Fruit fly (Drosophila melanogaster) whole organism, embryonic: Measurements from ENCODE around the gene CG5376.

Source experiments
- Atf3 ChIP-seq: fragments of 200-800 bp; sonication (Bioruptor generic); optimal IDR thresholded peaks from 3 replicates; lab custom pipeline; 2016; ENCODE audit warnings: missing biosample characterization, missing genetic modification characterization
- Atf6 ChIP-seq: fragments of 200-800 bp; sonication (Bioruptor generic); IDR thresholded peaks from 2 replicates; pipeline ENCODE4 v1.3.6; 2022; ENCODE audit warnings: missing biosample characterization, missing genetic modification characterization
- Bdp1 ChIP-seq: fragments of 200-800 bp; sonication (Bioruptor generic); optimal IDR thresholded peaks from 3 replicates; lab custom pipeline; 2016; ENCODE audit warnings: missing biosample characterization, missing genetic modification characterization
- Blimp-1 ChIP-seq: fragments of 200-800 bp; sonication (Bioruptor generic); optimal IDR thresholded peaks from 3 replicates; lab custom pipeline; 2018; ENCODE audit warnings: missing biosample characterization, missing genetic modification characterization, mild to moderate bottlenecking, moderate library complexity, missing genetic modification reagents
- C15 ChIP-seq: fragments of 200-800 bp; sonication (Bioruptor generic); IDR thresholded peaks from 3 replicates; pipeline ENCODE4 v1.3.6; 2022; ENCODE audit warnings: missing biosample characterization, missing genetic modification characterization
- CG10431 ChIP-seq: fragments of 200-800 bp; sonication (Bioruptor generic); optimal IDR thresholded peaks from 3 replicates; lab custom pipeline; 2018; ENCODE audit warnings: missing biosample characterization, mild to moderate bottlenecking, missing genetic modification characterization
- CG10462 ChIP-seq: fragments of 200-800 bp; sonication (Bioruptor generic); optimal IDR thresholded peaks from 2 replicates; lab custom pipeline; 2016; ENCODE audit warnings: missing biosample characterization, missing genetic modification characterization
- CG12104 ChIP-seq: fragments of 200-800 bp; sonication (Bioruptor generic); optimal IDR thresholded peaks from 3 replicates; lab custom pipeline; 2016; ENCODE audit warnings: missing biosample characterization, missing genetic modification characterization
- CG12769 ChIP-seq: fragments of 200-800 bp; sonication (Bioruptor generic); optimal IDR thresholded peaks from 2 replicates; lab custom pipeline; 2019; ENCODE audit warnings: missing biosample characterization, mild to moderate bottlenecking, missing genetic modification characterization, moderate library complexity
- CG14441 ChIP-seq: fragments of 200-800 bp; sonication (Bioruptor generic); IDR thresholded peaks from 2 replicates; pipeline ENCODE4 v1.3.6; 2022; ENCODE audit warnings: missing biosample characterization, missing genetic modification characterization
- CG14965 ChIP-seq: fragments of 200-800 bp; sonication (Bioruptor generic); optimal IDR thresholded peaks from 2 replicates; lab custom pipeline; 2016; ENCODE audit warnings: missing biosample characterization, missing genetic modification characterization, borderline replicate concordance
- CG1602 ChIP-seq: fragments of 200-800 bp; sonication (Bioruptor generic); optimal IDR thresholded peaks from 3 replicates; lab custom pipeline; 2016; ENCODE audit warnings: missing biosample characterization, missing genetic modification characterization
- CG16863 ChIP-seq: fragments of 200-800 bp; sonication (Bioruptor generic); optimal IDR thresholded peaks from 3 replicates; lab custom pipeline; 2016; ENCODE audit warnings: missing biosample characterization, missing genetic modification characterization
- CG17912 ChIP-seq: fragments of 200-800 bp; sonication (Bioruptor generic); optimal IDR thresholded peaks from 2 replicates; lab custom pipeline; 2018; ENCODE audit warnings: missing biosample characterization, mild to moderate bottlenecking, missing genetic modification characterization
- CG30020 ChIP-seq: fragments of 200-800 bp; optimal IDR thresholded peaks from 2 replicates; lab custom pipeline; 2019; ENCODE audit warnings: missing biosample characterization, mild to moderate bottlenecking, missing genetic modification characterization, moderate library complexity
- CG3065 ChIP-seq: fragments of 200-800 bp; sonication (Bioruptor generic); optimal IDR thresholded peaks from 2 replicates; lab custom pipeline; 2016; ENCODE audit warnings: missing biosample characterization, missing genetic modification characterization
- CG31224 ChIP-seq: fragments of 200-800 bp; sonication (Bioruptor generic); IDR thresholded peaks from 2 replicates; pipeline ENCODE4 v1.3.6; 2022; ENCODE audit warnings: missing biosample characterization, missing genetic modification characterization
- CG3163 ChIP-seq: fragments of 200-800 bp; sonication (Bioruptor generic); optimal IDR thresholded peaks from 3 replicates; lab custom pipeline; 2016; ENCODE audit warnings: missing biosample characterization, missing genetic modification characterization
- CG32767 ChIP-seq: fragments of 200-800 bp; sonication (Bioruptor generic); IDR thresholded peaks from 2 replicates; pipeline ENCODE4 v1.3.6; 2022; ENCODE audit warnings: missing biosample characterization, missing genetic modification characterization
- CG4707 ChIP-seq: fragments of 200-800 bp; sonication (Bioruptor generic); optimal IDR thresholded peaks from 2 replicates; lab custom pipeline; 2018; ENCODE audit warnings: missing biosample characterization, mild to moderate bottlenecking, missing genetic modification characterization, moderate library complexity
- CG4730 ChIP-seq: fragments of 200-800 bp; sonication (Bioruptor generic); IDR thresholded peaks from 2 replicates; pipeline ENCODE4 v1.3.6; 2022; ENCODE audit warnings: missing biosample characterization, missing genetic modification characterization
- CG6175 ChIP-seq: fragments of 200-800 bp; sonication (Bioruptor generic); IDR thresholded peaks from 3 replicates; pipeline ENCODE4 v1.3.6; 2022; ENCODE audit warnings: missing biosample characterization, missing genetic modification characterization
- CG6654 ChIP-seq: fragments of 200-800 bp; sonication (Bioruptor generic); optimal IDR thresholded peaks from 2 replicates; lab custom pipeline; 2017; ENCODE audit warnings: missing biosample characterization, mild to moderate bottlenecking, missing genetic modification characterization
- CG6854 ChIP-seq: fragments of 200-800 bp; sonication (Bioruptor generic); optimal IDR thresholded peaks from 3 replicates; lab custom pipeline; 2017; ENCODE audit warnings: missing biosample characterization, mild to moderate bottlenecking, missing genetic modification characterization
- CG7963 ChIP-seq: fragments of 200-800 bp; sonication (Bioruptor generic); IDR thresholded peaks from 3 replicates; pipeline ENCODE4 v1.3.6; 2022; ENCODE audit warnings: missing biosample characterization, missing genetic modification characterization; ENCODE audit not compliant: partially characterized antibody
- CG9437 ChIP-seq: fragments of 200-800 bp; sonication (Bioruptor generic); optimal IDR thresholded peaks from 2 replicates; lab custom pipeline; 2018; ENCODE audit warnings: missing biosample characterization, mild to moderate bottlenecking, missing genetic modification characterization
- Deaf1 ChIP-seq: fragments of 200-800 bp; optimal IDR thresholded peaks from 3 replicates; lab custom pipeline; 2019; ENCODE audit warnings: missing biosample characterization, mild to moderate bottlenecking, missing genetic modification characterization, moderate library complexity
- Drgx ChIP-seq: fragments of 200-800 bp; sonication (Bioruptor generic); IDR thresholded peaks from 2 replicates; pipeline ENCODE4 v1.3.6; 2022; ENCODE audit warnings: missing biosample characterization, missing genetic modification characterization
- E2f2 ChIP-seq: fragments of 200-800 bp; sonication (Bioruptor generic); IDR thresholded peaks from 2 replicates; pipeline ENCODE4 v1.3.6; 2022; ENCODE audit warnings: missing biosample characterization, missing genetic modification characterization
- Hsf ChIP-seq: fragments of 200-800 bp; sonication (Bioruptor generic); optimal IDR thresholded peaks from 3 replicates; lab custom pipeline; 2016; ENCODE audit warnings: missing biosample characterization, missing genetic modification characterization
- Jarid2 ChIP-seq: fragments of 200-800 bp; sonication (Bioruptor generic); optimal IDR thresholded peaks from 3 replicates; lab custom pipeline; 2017; ENCODE audit warnings: mild to moderate bottlenecking, missing biosample characterization, missing genetic modification reagents, missing genetic modification characterization
- NFAT ChIP-seq: fragments of 200-800 bp; sonication (Bioruptor generic); IDR thresholded peaks from 2 replicates; pipeline ENCODE4 v1.3.6; 2022; ENCODE audit warnings: missing biosample characterization, missing genetic modification characterization
- PHDP ChIP-seq: fragments of 200-800 bp; sonication (Bioruptor generic); optimal IDR thresholded peaks from 3 replicates; lab custom pipeline; 2018; ENCODE audit warnings: missing biosample characterization, mild to moderate bottlenecking, missing genetic modification characterization, moderate library complexity
- Pdp1 ChIP-seq, 2 experiments: fragments of 200-800 bp; sonication (Bioruptor generic); optimal IDR thresholded peaks; 3 replicates each; lab custom pipeline; 2016; ENCODE audit warnings: missing biosample characterization in 2 of 2, missing genetic modification characterization in 2 of 2, mild to moderate bottlenecking in 1 of 2, moderate library complexity in 1 of 2
- Ptx1 ChIP-seq: fragments of 200-800 bp; sonication (Bioruptor generic); IDR thresholded peaks from 2 replicates; pipeline ENCODE4 v1.3.6; 2022; ENCODE audit warnings: missing biosample characterization, missing genetic modification characterization
- cas ChIP-seq: fragments of 200-800 bp; sonication (Bioruptor generic); IDR thresholded peaks from 2 replicates; pipeline ENCODE4 v1.3.6; 2022; ENCODE audit warnings: missing biosample characterization, missing genetic modification characterization
- corto ChIP-seq: fragments of 200-800 bp; sonication (Bioruptor generic); optimal IDR thresholded peaks from 2 replicates; lab custom pipeline; 2016; ENCODE audit warnings: missing biosample characterization, mild to moderate bottlenecking, missing genetic modification characterization, moderate library complexity
- crc ChIP-seq: fragments of 200-800 bp; sonication (Bioruptor generic); optimal IDR thresholded peaks from 2 replicates; lab custom pipeline; 2016; ENCODE audit warnings: missing biosample characterization, missing genetic modification characterization
- emc ChIP-seq: fragments of 200-800 bp; sonication (Bioruptor generic); optimal IDR thresholded peaks from 2 replicates; lab custom pipeline; 2016; ENCODE audit warnings: missing biosample characterization, missing genetic modification characterization
- fd3F ChIP-seq: fragments of 200-800 bp; sonication (Bioruptor generic); optimal IDR thresholded peaks from 2 replicates; lab custom pipeline; 2018; ENCODE audit warnings: missing biosample characterization, mild to moderate bottlenecking, missing genetic modification characterization, moderate library complexity
- gfzf ChIP-seq: fragments of 200-800 bp; sonication (Bioruptor generic); optimal IDR thresholded peaks from 2 replicates; lab custom pipeline; 2016; ENCODE audit warnings: missing biosample characterization, mild to moderate bottlenecking, missing genetic modification characterization, moderate library complexity
- luna ChIP-seq: fragments of 200-800 bp; sonication (Bioruptor generic); optimal IDR thresholded peaks from 2 replicates; lab custom pipeline; 2016; ENCODE audit warnings: missing biosample characterization, missing genetic modification characterization
- org-1 ChIP-seq: fragments of 200-800 bp; sonication (Bioruptor generic); optimal IDR thresholded peaks from 2 replicates; lab custom pipeline; 2017; ENCODE audit warnings: missing biosample characterization, missing genetic modification characterization
- rib ChIP-seq: fragments of 200-800 bp; sonication (Bioruptor generic); IDR thresholded peaks from 2 replicates; pipeline ENCODE4 v1.3.6; 2022; ENCODE audit warnings: missing biosample characterization, missing genetic modification characterization
- salm ChIP-seq: fragments of 200-800 bp; sonication (Bioruptor generic); optimal IDR thresholded peaks from 2 replicates; lab custom pipeline; 2018; ENCODE audit warnings: missing biosample characterization, mild to moderate bottlenecking, missing genetic modification characterization
- sc ChIP-seq, 3 experiments: fragments of >200 bp in 2 of 3; fragments of 200-800 bp in 1 of 3; sonication (Bioruptor generic) in 1 of 3; optimal IDR thresholded peaks; 2 replicates in 2 of 3; 3 replicates in 1 of 3; lab custom pipeline; 2017; ENCODE audit warnings: mild to moderate bottlenecking in 1 of 3, missing biosample characterization in 1 of 3, missing genetic modification characterization in 1 of 3, missing genetic modification reagents in 1 of 3
- slou ChIP-seq: fragments of 200-800 bp; sonication (Bioruptor generic); optimal IDR thresholded peaks from 3 replicates; lab custom pipeline; 2016; ENCODE audit warnings: missing biosample characterization, missing genetic modification characterization
- tll ChIP-seq, 2 experiments: fragments of 200-800 bp in 1 of 2; fragments of >200 bp in 1 of 2; sonication (Bioruptor generic) in 1 of 2; optimal IDR thresholded peaks; 2 replicates each; lab custom pipeline; 2017 to 2019; ENCODE audit warnings: missing biosample characterization in 2 of 2, missing genetic modification characterization in 2 of 2, mild to moderate bottlenecking in 1 of 2, moderate library complexity in 1 of 2
- tna ChIP-seq: fragments of 200-800 bp; sonication (Bioruptor generic); IDR thresholded peaks from 2 replicates; pipeline ENCODE4 v1.3.6; 2022; ENCODE audit warnings: missing biosample characterization, missing genetic modification characterization; ENCODE audit not compliant: partially characterized antibody
- yki ChIP-seq: fragments of >200 bp; optimal IDR thresholded peaks from 3 replicates; lab custom pipeline; 2018
- zen2 ChIP-seq: fragments of 200-800 bp; sonication (Bioruptor generic); IDR thresholded peaks from 3 replicates; pipeline ENCODE4 v1.3.6; 2022; ENCODE audit warnings: missing biosample characterization, missing genetic modification characterization; ENCODE audit not compliant: partially characterized antibody

Gene CG5376

DNA sequence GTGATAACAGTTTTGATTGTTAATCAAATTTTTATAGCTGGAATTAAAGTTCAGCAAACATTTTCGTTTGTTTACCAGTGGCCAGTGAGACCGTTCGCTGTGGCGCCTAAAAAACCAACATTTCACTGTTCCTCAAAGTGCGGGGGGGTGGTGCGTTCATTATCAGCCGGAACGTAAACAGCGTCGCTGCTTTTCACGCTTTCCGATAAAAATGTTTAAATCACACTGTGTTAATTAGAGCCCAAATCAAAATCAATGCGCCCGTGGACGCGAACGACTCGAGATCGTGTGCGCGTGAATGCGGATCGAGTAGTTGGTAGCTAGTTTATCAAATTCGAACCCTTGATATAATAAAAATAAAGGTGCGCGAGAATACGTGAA, 40.9 kb downstream of the CG5376 start, which contains the start of gene CG34376 (continued):
- TF ChIP-seq gfzf (GFP tag; lab: Kevin White, UChicago): peak; percentile 87
- TF ChIP-seq Jarid2 (GFP tag; lab: Kevin White, UChicago): peak; percentile 65
- TF ChIP-seq Drgx: peak; percentile 37
- peak; percentile 36; the same call in 1 of the 2 replicates for TF ChIP-seq Ptx1 (GFP tag; lab: Robert Waterston, UW)
- no peak for TF ChIP-seq fd3F (GFP tag; lab: Kevin White, UChicago)
- peak; percentile 2 for TF ChIP-seq CG12104
- no peak for TF ChIP-seq CG1602 (GFP tag; lab: Kevin White, UChicago)
- TF ChIP-seq CG32767 (GFP tag; lab: Robert Waterston, UW): 0 out of 2 replicates have a peak, but pooled peaks have one; percentile 25
- TF ChIP-seq CG6654 (GFP tag; lab: Kevin White, UChicago): no peak
- TF ChIP-seq sc (optimal IDR thresholded peaks at IDR 0.05; lab: Kevin White, UChicago): no peak
- no peak for TF ChIP-seq sc (GFP tag; optimal IDR thresholded peaks at IDR 0.05; lab: Kevin White, UChicago)
- no peak for TF ChIP-seq CG10462 (GFP tag; lab: Kevin White, UChicago)
- TF ChIP-seq CG31224: peak; percentile 5; the same call in 1 of the 2 replicates
- peak; percentile 41 for TF ChIP-seq CG10431 (GFP tag; lab: Kevin White, UChicago)
- peak; percentile 58; the same call in 1 of the 2 replicates for TF ChIP-seq CG4730
- TF ChIP-seq salm (tag; lab: Kevin White, UChicago): peak; percentile 27
- no peak for TF ChIP-seq slou
- no peak for TF ChIP-seq corto (GFP tag; lab: Kevin White, UChicago)
- TF ChIP-seq Deaf1 (tag; lab: Kevin White, UChicago): peak; percentile 26
- no peak; the same call in 1 of the 2 replicates for TF ChIP-seq tna (GFP tag; lab: Robert Waterston, UW)
- TF ChIP-seq Pdp1 (GFP tag; optimal IDR thresholded peaks at IDR 0.05; lab: Kevin White, UChicago): peak in 1 of 2 experiments; percentile 57
- no peak for TF ChIP-seq zen2 (GFP tag; lab: Robert Waterston, UW)
- no peak for TF ChIP-seq C15 (GFP tag; lab: Robert Waterston, UW)
- peak; percentile 60 for TF ChIP-seq CG17912 (GFP tag; lab: Kevin White, UChicago)
- no peak for TF ChIP-seq CG14965 (GFP tag; lab: Kevin White, UChicago)
- no peak for TF ChIP-seq CG16863 (GFP tag; lab: Kevin White, UChicago)
- peak; percentile 69; the same call in 1 of the 2 replicates for TF ChIP-seq CG14441 (GFP tag; lab: Robert Waterston, UW)
- no peak for TF ChIP-seq E2f2 (GFP tag; lab: Robert Waterston, UW)
- peak; percentile 9 for TF ChIP-seq CG4707 (GFP tag; lab: Kevin White, UChicago)
- peak; percentile 78 for TF ChIP-seq NFAT (GFP tag; lab: Robert Waterston, UW)
- TF ChIP-seq cas (GFP tag; lab: Robert Waterston, UW): no peak
- TF ChIP-seq CG6175 (GFP tag; lab: Robert Waterston, UW): no peak
- TF ChIP-seq luna (GFP tag; lab: Kevin White, UChicago): no peak
- no peak for TF ChIP-seq org-1 (GFP tag; lab: Kevin White, UChicago)
- TF ChIP-seq tll (GFP tag; optimal IDR thresholded peaks at IDR 0.05; lab: Kevin White, UChicago): no peak
- peak; percentile 11 for TF ChIP-seq CG30020 (tag; lab: Kevin White, UChicago)
- TF ChIP-seq CG3065 (GFP tag; lab: Kevin White, UChicago): no peak
- TF ChIP-seq Atf6 (GFP tag; lab: Robert Waterston, UW): no peak
- TF ChIP-seq CG6854: no peak
- no peak for TF ChIP-seq CG12769 (tag; lab: Kevin White, UChicago)
- TF ChIP-seq yki: no peak
- no peak for TF ChIP-seq Atf3 (GFP tag; lab: Kevin White, UChicago)
- TF ChIP-seq PHDP (tag; lab: Kevin White, UChicago): peak; percentile 49
- no peak for TF ChIP-seq rib
- no peak for TF ChIP-seq emc (GFP tag; lab: Kevin White, UChicago)
- TF ChIP-seq CG3163 (GFP tag; lab: Kevin White, UChicago): no peak
- peak; percentile 76 for TF ChIP-seq CG9437 (GFP tag; lab: Kevin White, UChicago)
- no peak for TF ChIP-seq Bdp1
- no peak for TF ChIP-seq CG7963 (GFP tag; lab: Robert Waterston, UW)
- no peak for TF ChIP-seq crc (GFP tag; lab: Kevin White, UChicago)
- no peak for TF ChIP-seq Blimp-1
- no peak for TF ChIP-seq Hsf
